Worm (Caenorhabditis elegans): Measurements from ENCODE around the gene vps-33.2.
A peak's percentile ranks its signal among the peaks of the same experiment; 100 is the strongest.

DNA sequence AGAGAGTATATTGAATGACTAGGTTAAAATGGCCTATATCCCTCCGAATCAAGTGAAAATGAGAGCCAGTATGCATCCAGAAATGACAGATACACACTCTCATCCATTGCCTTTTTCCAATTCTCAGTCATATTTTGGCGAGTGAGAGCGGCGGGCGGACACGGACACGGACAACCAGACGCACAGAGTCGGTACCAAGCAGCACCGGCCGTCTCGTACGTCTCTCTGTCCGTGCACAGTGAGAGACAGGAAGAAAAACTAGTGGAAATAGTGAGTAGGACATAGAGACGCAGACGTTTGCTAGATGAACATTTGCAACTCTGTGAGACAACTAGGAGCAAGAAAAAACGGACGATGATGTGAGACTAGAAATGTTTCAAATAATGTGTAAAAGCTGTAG, 37.8 kb upstream of the vps-33.2 start:
- TF ChIP-seq ceh-82 (tag; optimal IDR thresholded peaks at IDR 0.05) (no peak), hlh-11 (tag; optimal IDR thresholded peaks at IDR 0.05) (peak; percentile 72)
